Fruit fly (Drosophila melanogaster): ENCODE data around the gene CG33257.
A peak's percentile ranks its signal among the peaks of the same experiment; 100 is the strongest.

CG33257 gene

DNA sequence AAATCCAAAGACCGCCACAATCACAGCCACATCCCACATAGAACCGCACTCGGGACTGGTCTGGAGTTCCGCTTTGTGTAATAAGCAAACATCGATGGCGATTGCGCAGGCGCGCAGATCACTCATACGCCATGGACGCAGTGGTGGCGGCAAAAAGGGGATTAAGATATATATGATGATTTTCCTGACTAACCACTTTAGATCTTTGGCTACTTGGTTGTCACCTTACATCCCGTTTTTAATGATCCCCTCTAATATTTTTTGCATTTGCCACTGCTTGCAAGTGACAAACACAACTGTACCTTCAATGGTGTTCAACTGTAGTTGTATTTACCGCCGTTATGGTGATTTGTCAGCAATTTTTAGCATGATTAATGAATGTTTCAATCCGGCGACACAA lies 36.2 kb upstream of the CG33257 start (continued):
- TF ChIP-seq CrebB (tag; optimal IDR thresholded peaks at IDR 0.05) (no peak), chinmo (GFP tag; IDR thresholded peaks at IDR 0.05; ENCODE audit: partially characterized antibody) (0 out of 4 replicates have a peak, but pooled peaks have one; percentile 24), exex (tag; optimal IDR thresholded peaks at IDR 0.05) (no peak), Dip2 (GFP tag; IDR thresholded peaks at IDR 0.05) (no peak), CG13775 (GFP tag; optimal IDR thresholded peaks at IDR 0.05) (no peak), ac (GFP tag; optimal IDR thresholded peaks at IDR 0.05) (no peak), CG3281 (GFP tag; optimal IDR thresholded peaks at IDR 0.05) (peak; percentile 27), sisA (GFP tag; IDR thresholded peaks at IDR 0.05) (peak; percentile 21; the same call in 1 of the 2 replicates), CG9215 (GFP tag; IDR thresholded peaks at IDR 0.05) (peak; percentile 42), hbn (GFP tag; IDR thresholded peaks at IDR 0.05; ENCODE audit: partially characterized antibody) (no peak), Myb (GFP tag; optimal IDR thresholded peaks at IDR 0.05) (peak; percentile 38), Bteb2 (GFP tag; optimal IDR thresholded peaks at IDR 0.05) (no peak), E2f2 (GFP tag; IDR thresholded peaks at IDR 0.05) (no peak), caup (GFP tag; optimal IDR thresholded peaks at IDR 0.05; ENCODE audit: severe bottlenecking) (peak; percentile 11), jing (GFP tag; optimal IDR thresholded peaks at IDR 0.05) (no peak), CG15514 (GFP tag; optimal IDR thresholded peaks at IDR 0.05) (peak; percentile 23), Ptx1 (GFP tag; IDR thresholded peaks at IDR 0.05) (0 out of 2 replicates have a peak, but pooled peaks have one; percentile 13), chif (GFP tag; optimal IDR thresholded peaks at IDR 0.05) (peak in 1 of 2 experiments; percentile 10), gsb-n (tag; optimal IDR thresholded peaks at IDR 0.05) (no peak), mld (GFP tag; IDR thresholded peaks at IDR 0.05; ENCODE audit: partially characterized antibody) (no peak), CG9932 (GFP tag; IDR thresholded peaks at IDR 0.05) (peak; percentile 75), NC2α (GFP tag; optimal IDR thresholded peaks at IDR 0.05) (no peak), pb (GFP tag; optimal IDR thresholded peaks at IDR 0.05) (no peak), mam (GFP tag; optimal IDR thresholded peaks at IDR 0.05) (peak; percentile 32), CG10654 (GFP tag; optimal IDR thresholded peaks at IDR 0.05) (no peak), CG18599 (GFP tag; optimal IDR thresholded peaks at IDR 0.05) (peak; percentile 42), Drgx (GFP tag; IDR thresholded peaks at IDR 0.05) (peak; percentile 86), CG4424 (GFP tag; optimal IDR thresholded peaks at IDR 0.05) (no peak), CG2120 (GFP tag; optimal IDR thresholded peaks at IDR 0.05) (peak; percentile 67), CG18764 (GFP tag; optimal IDR thresholded peaks at IDR 0.05) (no peak), org-1 (GFP tag; optimal IDR thresholded peaks at IDR 0.05) (peak; percentile 37), Rfx (GFP tag; IDR thresholded peaks at IDR 0.05) (peak; percentile 71), CG12659 (GFP tag; optimal IDR thresholded peaks at IDR 0.05) (no peak), CG1024 (GFP tag; IDR thresholded peaks at IDR 0.05) (no peak), unpg (GFP tag; optimal IDR thresholded peaks at IDR 0.05) (peak; percentile 20), Opbp (GFP tag; IDR thresholded peaks at IDR 0.05; ENCODE audit: partially characterized antibody) (no peak), ranshi (GFP tag; IDR thresholded peaks at IDR 0.05) (0 out of 2 replicates have a peak, but pooled peaks have one; percentile 29), jumu (GFP tag; optimal IDR thresholded peaks at IDR 0.05) (peak; percentile 21), CG17568 (GFP tag; optimal IDR thresholded peaks at IDR 0.05) (no peak), HHEX (GFP tag; optimal IDR thresholded peaks at IDR 0.05) (no peak), HLH3B (GFP tag; IDR thresholded peaks at IDR 0.05) (peak; percentile 25; the same call in 1 of the 2 replicates), Rx (GFP tag; IDR thresholded peaks at IDR 0.05) (no peak), ash1 (GFP tag; optimal IDR thresholded peaks at IDR 0.05) (no peak), p53 (GFP tag; optimal IDR thresholded peaks at IDR 0.05) (no peak), H2.0 (GFP tag; IDR thresholded peaks at IDR 0.05) (peak; percentile 49; the same call in 1 of the 2 replicates), Dbx (GFP tag; IDR thresholded peaks at IDR 0.05) (peak; percentile 64), Neu2 (GFP tag; optimal IDR thresholded peaks at IDR 0.05; ENCODE audit: borderline replicate concordance) (no peak), Hmr (GFP tag; optimal IDR thresholded peaks at IDR 0.05) (peak; percentile 63), dysf (GFP tag; IDR thresholded peaks at IDR 0.05) (0 out of 3 replicates have a peak, but pooled peaks have one; percentile 14), da (GFP tag; optimal IDR thresholded peaks at IDR 0.05) (no peak), CG13894 (tag; optimal IDR thresholded peaks at IDR 0.05) (no peak)
